Fruit fly (Drosophila melanogaster) whole organism, prepupa: ENCODE measurements around the gene CG31064.

Experiments
- CG11294 ChIP-seq: fragments of 200-800 bp; sonication (Bioruptor generic); IDR thresholded peaks from 2 replicates; pipeline ENCODE4 v1.3.6; 2022; ENCODE audit warnings: missing biosample characterization, missing genetic modification characterization
- Ets21C ChIP-seq: fragments of 200-800 bp; sonication (Bioruptor generic); optimal IDR thresholded peaks from 3 replicates; lab custom pipeline; 2016; ENCODE audit warnings: missing biosample characterization, missing genetic modification characterization
- Sox102F ChIP-seq: fragments of 200-800 bp; sonication (Bioruptor generic); optimal IDR thresholded peaks from 2 replicates; lab custom pipeline; 2016; ENCODE audit warnings: missing biosample characterization, mild to moderate bottlenecking, missing genetic modification characterization
- Sox15 ChIP-seq: fragments of 200-800 bp; sonication (Bioruptor generic); optimal IDR thresholded peaks from 3 replicates; lab custom pipeline; 2016; ENCODE audit warnings: missing biosample characterization, missing genetic modification characterization
- salr ChIP-seq, 2 experiments: fragments of 200-800 bp; sonication (Bioruptor generic); optimal IDR thresholded peaks; 3 replicates each; lab custom pipeline; 2016 to 2018; ENCODE audit warnings: missing biosample characterization in 2 of 2, missing genetic modification characterization in 2 of 2, mild to moderate bottlenecking in 1 of 2

- TF ChIP-seq Sox102F (GFP tag; lab: Kevin White, UChicago) (no peak), Sox15 (GFP tag; lab: Kevin White, UChicago) (no peak), salr (GFP tag; optimal IDR thresholded peaks at IDR 0.05; lab: Kevin White, UChicago) (peak in 1 of 2 experiments; percentile 35), CG11294 (no peak), Ets21C (GFP tag; lab: Kevin White, UChicago) (no peak)
Observed at dm6 chr3R:27193079-27193478, 45.8 kb downstream of the CG31064 start.
